Worm (Caenorhabditis elegans) whole organism, L2 larva: ENCODE data around the gene R03D7.15.

Experiments
- blmp-1 ChIP-seq: sonication (generic microtip); optimal IDR thresholded peaks from 2 replicates; lab custom pipeline; 2017; ENCODE audit warnings: missing genetic modification characterization, mild to moderate bottlenecking, missing compliant biosample characterization, antibody characterized with exemption, moderate library complexity; ENCODE audit not compliant: insufficient read depth
- ceh-16 ChIP-seq: fragments of 150-350 bp; optimal IDR thresholded peaks from 2 replicates; lab custom pipeline; 2014; ENCODE audit warnings: missing biosample characterization, missing genetic modification characterization
- fos-1 ChIP-seq: fragments of 150-350 bp; optimal IDR thresholded peaks from 2 replicates; lab custom pipeline; 2014; ENCODE audit warnings: missing biosample characterization, missing genetic modification characterization
- lin-13 ChIP-seq: fragments of 150-350 bp; optimal IDR thresholded peaks from 2 replicates; lab custom pipeline; 2014; ENCODE audit warnings: missing biosample characterization, missing genetic modification reagents, missing genetic modification characterization
- lsy-2 ChIP-seq, 2 experiments: fragments of 150-350 bp in 1 of 2; sonication (generic microtip) in 1 of 2; optimal IDR thresholded peaks; 2 replicates each; lab custom pipeline; 2014 to 2017; ENCODE audit warnings: missing biosample characterization in 2 of 2, missing genetic modification characterization in 2 of 2
- mab-5 ChIP-seq: fragments of 150-350 bp; optimal IDR thresholded peaks from 2 replicates; lab custom pipeline; 2014; ENCODE audit warnings: missing biosample characterization, missing genetic modification characterization
- nhr-10 ChIP-seq: sonication (generic microtip); optimal IDR thresholded peaks from 2 replicates; lab custom pipeline; 2017; ENCODE audit warnings: missing biosample characterization, missing genetic modification characterization
- nhr-12 ChIP-seq: fragments of 150-350 bp; optimal IDR thresholded peaks from 2 replicates; lab custom pipeline; 2014; ENCODE audit warnings: missing biosample characterization, missing genetic modification characterization
- nhr-77 ChIP-seq: fragments of 150-350 bp; optimal IDR thresholded peaks from 2 replicates; lab custom pipeline; 2014; ENCODE audit warnings: missing biosample characterization, missing genetic modification characterization
- zag-1 ChIP-seq: fragments of 150-350 bp; optimal IDR thresholded peaks from 2 replicates; lab custom pipeline; 2014; ENCODE audit warnings: missing biosample characterization, missing genetic modification characterization
- ztf-11 ChIP-seq: sonication (generic microtip); optimal IDR thresholded peaks from 2 replicates; lab custom pipeline; 2017; ENCODE audit warnings: missing biosample characterization, missing genetic modification characterization

- TF ChIP-seq ceh-16 (no peak), mab-5 (tag; lab: Kevin White, UChicago) (no peak), fos-1 (tag; lab: Kevin White, UChicago) (no peak), ztf-11 (no peak), nhr-77 (tag; lab: Kevin White, UChicago) (no peak), nhr-12 (tag; lab: Kevin White, UChicago) (no peak), nhr-10 (tag; lab: Kevin White, UChicago) (no peak), blmp-1 (tag; lab: Kevin White, UChicago) (no peak), zag-1 (tag; lab: Kevin White, UChicago) (no peak), lsy-2 (tag; optimal IDR thresholded peaks at IDR 0.05; lab: Kevin White, UChicago) (no peak), lin-13 (GFP tag; lab: Kevin White, UChicago) (no peak)
Observed at ce11 chrII:10949383-10949782, 7.4 kb downstream of the R03D7.15 start.
